Fruit fly (Drosophila melanogaster): ENCODE data around the gene kuz.

Gene kuz

DNA sequence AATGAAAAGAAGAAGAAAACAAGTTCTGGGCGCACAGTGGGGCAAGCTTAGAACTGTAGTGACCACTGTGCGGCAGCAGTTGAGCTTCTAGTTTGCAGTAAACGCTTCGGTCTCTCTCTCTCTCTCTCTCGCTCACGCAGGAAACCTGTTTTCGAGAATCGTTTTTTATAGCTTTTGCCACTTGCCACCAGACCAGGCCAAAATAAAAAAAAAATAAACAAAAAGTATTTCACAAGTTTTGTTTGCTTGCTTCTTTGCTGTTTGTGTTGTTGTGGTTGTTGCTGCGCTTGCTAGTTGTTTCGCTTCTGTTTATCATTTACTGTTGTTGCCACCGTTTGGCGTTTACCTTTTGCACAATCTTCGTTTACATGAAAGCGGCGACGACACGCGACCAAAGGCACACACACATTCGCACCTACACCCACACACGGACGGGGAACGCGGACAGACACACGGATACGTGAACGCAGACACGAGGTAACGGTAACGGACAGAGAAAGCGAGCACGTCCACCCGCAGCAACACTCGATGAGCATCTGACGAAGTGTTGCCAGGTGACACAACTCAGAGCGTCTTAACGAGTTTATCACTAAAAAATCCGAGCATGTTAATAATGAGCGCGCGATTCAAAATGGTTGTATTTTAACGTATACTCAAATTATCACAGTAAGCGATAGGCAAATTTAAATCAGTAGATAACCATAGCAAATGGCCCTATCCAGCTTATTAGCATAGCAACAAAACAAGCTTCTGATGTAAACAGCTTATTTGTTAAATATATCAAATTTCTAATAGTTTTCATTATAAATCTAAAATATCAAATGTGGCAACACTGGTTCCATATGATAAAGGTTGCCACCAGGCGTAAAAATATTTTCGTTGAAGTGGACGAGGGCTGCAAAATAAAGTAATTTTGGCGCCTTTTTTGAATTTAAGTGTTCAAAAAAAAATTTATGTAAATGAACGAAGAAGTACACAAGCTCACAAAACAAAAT is 856 bp upstream of the kuz start, which contains the start of gene B4 (continued):
- TF ChIP-seq D19B (GFP tag; optimal IDR thresholded peaks at IDR 0.05) (no peak), Stat92E (GFP tag; optimal IDR thresholded peaks at IDR 0.05) (peak in 1 of 3 experiments; percentile 28), CG7745 (tag; optimal IDR thresholded peaks at IDR 0.05) (no peak), CG3407 (GFP tag; optimal IDR thresholded peaks at IDR 0.05) (peak; percentile 38), sug (tag; optimal IDR thresholded peaks at IDR 0.05) (peak; percentile 37), CG4854 (GFP tag; optimal IDR thresholded peaks at IDR 0.05) (peak; percentile 16), Bdp1 (GFP tag; optimal IDR thresholded peaks at IDR 0.05) (no peak), CG7556 (GFP tag; optimal IDR thresholded peaks at IDR 0.05) (no peak), CG6272 (GFP tag; IDR thresholded peaks at IDR 0.05) (no peak), CG7963 (GFP tag; IDR thresholded peaks at IDR 0.05; ENCODE audit: partially characterized antibody) (no peak), sens-2 (GFP tag; IDR thresholded peaks at IDR 0.05) (no peak), CG30431 (GFP tag; optimal IDR thresholded peaks at IDR 0.05) (no peak), Oaz (GFP tag; IDR thresholded peaks at IDR 0.05) (no peak), CG32532 (GFP tag; IDR thresholded peaks at IDR 0.05) (peak; percentile 42), Atf3 (GFP tag; optimal IDR thresholded peaks at IDR 0.05) (no peak), slbo (GFP tag; IDR thresholded peaks at IDR 0.05) (0 out of 2 replicates have a peak, but pooled peaks have one; percentile 39), CG15269 (tag; optimal IDR thresholded peaks at IDR 0.05) (peak; percentile 9), caup (GFP tag; optimal IDR thresholded peaks at IDR 0.05; ENCODE audit: severe bottlenecking) (peak; percentile 70), CrebB (tag; optimal IDR thresholded peaks at IDR 0.05) (peak; percentile 64), Sin3A (optimal IDR thresholded peaks at IDR 0.05) (peak; percentile 68), CG12299 (tag; optimal IDR thresholded peaks at IDR 0.05) (no peak), so (GFP tag; IDR thresholded peaks at IDR 0.05) (peak; percentile 80; the same call in 2 of the 3 replicates), fu2 (GFP tag; optimal IDR thresholded peaks at IDR 0.05) (no peak), CG1529 (GFP tag; optimal IDR thresholded peaks at IDR 0.05) (peak; percentile 14), gfzf (GFP tag; optimal IDR thresholded peaks at IDR 0.05) (peak; percentile 74), CG11695 (GFP tag; IDR thresholded peaks at IDR 0.05) (0 out of 3 replicates have a peak, but pooled peaks have one; percentile 17), corto (GFP tag; optimal IDR thresholded peaks at IDR 0.05) (peak; percentile 21), lola (GFP tag; optimal IDR thresholded peaks at IDR 0.05) (peak in 1 of 3 experiments; percentile 6), sob (GFP tag; IDR thresholded peaks at IDR 0.05) (peak; percentile 49; the same call in 1 of the 2 replicates), psq (GFP tag; optimal IDR thresholded peaks at IDR 0.05) (no peak), en (GFP tag; optimal IDR thresholded peaks at IDR 0.05) (no peak), HHEX (GFP tag; optimal IDR thresholded peaks at IDR 0.05) (peak; percentile 34), dysf (GFP tag; IDR thresholded peaks at IDR 0.05) (no peak; the same call in 2 of the 3 replicates), CG31441 (GFP tag; IDR thresholded peaks at IDR 0.05) (no peak), Rx (GFP tag; IDR thresholded peaks at IDR 0.05) (no peak), amos (GFP tag; IDR thresholded peaks at IDR 0.05; ENCODE audit: partially characterized antibody) (peak; percentile 60), CG12391 (tag; optimal IDR thresholded peaks at IDR 0.05) (no peak), CG11093 (GFP tag; IDR thresholded peaks at IDR 0.05) (no peak), Eip74EF (GFP tag; optimal IDR thresholded peaks at IDR 0.05) (peak in 1 of 2 experiments; percentile 37), crp (GFP tag; optimal IDR thresholded peaks at IDR 0.05) (peak in 1 of 2 experiments; percentile 72), HmgD (GFP tag; optimal IDR thresholded peaks at IDR 0.05) (peak; percentile 3), CG6791 (GFP tag; IDR thresholded peaks at IDR 0.05; ENCODE audit: partially characterized antibody) (peak; percentile 44; the same call in 2 of the 3 replicates), lmd (GFP tag; IDR thresholded peaks at IDR 0.05) (no peak; the same call in 1 of the 2 replicates), Hey (tag; optimal IDR thresholded peaks at IDR 0.05) (peak; percentile 88), D19A (tag; optimal IDR thresholded peaks at IDR 0.05) (no peak), CG9437 (GFP tag; optimal IDR thresholded peaks at IDR 0.05) (no peak), dmrt99B (tag; optimal IDR thresholded peaks at IDR 0.05) (peak; percentile 39)
